Worm (Caenorhabditis elegans): ENCODE data around the gene F14H3.6.

DNA sequence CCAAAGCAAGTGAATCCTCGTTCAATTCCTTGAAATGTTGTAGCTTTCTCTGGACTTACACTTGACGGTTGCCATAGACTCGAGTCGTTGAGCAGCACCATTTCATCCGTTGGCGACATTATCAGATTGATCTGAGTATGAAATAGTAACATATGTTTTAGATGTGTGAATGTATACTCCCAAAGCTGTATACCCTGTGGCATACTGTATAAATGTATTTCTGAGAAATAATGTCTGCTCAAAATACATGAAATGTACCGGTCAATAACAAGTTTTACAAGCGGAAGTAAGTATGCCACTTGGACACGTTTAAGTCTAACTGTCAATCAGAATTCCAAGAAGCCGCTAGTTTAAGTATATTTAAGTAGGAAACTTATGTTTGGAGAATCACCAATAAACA is 49.1 kb downstream of the F14H3.6 start, which contains the start of gene str-233:
- no peak for TF ChIP-seq rnt-1 (tag; optimal IDR thresholded peaks at IDR 0.05)
- no peak for TF ChIP-seq pqm-1 (tag; optimal IDR thresholded peaks at IDR 0.05)
- TF ChIP-seq sox-2 (GFP tag; IDR thresholded peaks at IDR 0.05), result no peak
- no peak for TF ChIP-seq pha-4 (tag; optimal IDR thresholded peaks at IDR 0.05)
- TF ChIP-seq ref-2 (tag; optimal IDR thresholded peaks at IDR 0.05), result no peak
- no peak for TF ChIP-seq ceh-14 (tag; optimal IDR thresholded peaks at IDR 0.05)
- TF ChIP-seq ceh-2 (tag; optimal IDR thresholded peaks at IDR 0.05), result no peak

Measured in whole organism, late embryonic.